Worm (Caenorhabditis elegans) whole organism, mixed stage, embryonic: ENCODE measurements around the gene nlp-68.

Source experiments
- blmp-1 ChIP-seq: fragments of 150-350 bp; optimal IDR thresholded peaks from 2 replicates; lab custom pipeline; 2014; ENCODE audit warnings: missing biosample characterization, missing genetic modification characterization
- ceh-83 ChIP-seq: fragments of 200-800 bp; sonication (Bioruptor generic); optimal IDR thresholded peaks from 2 replicates; lab custom pipeline; 2018; ENCODE audit warnings: mild to moderate bottlenecking, missing genetic modification characterization, missing compliant biosample characterization
- ces-1 ChIP-seq: fragments of 150-350 bp; optimal IDR thresholded peaks from 2 replicates; lab custom pipeline; 2014; ENCODE audit warnings: missing biosample characterization, missing genetic modification reagents, missing genetic modification characterization
- elt-3 ChIP-seq: fragments of 150-350 bp; optimal IDR thresholded peaks from 2 replicates; lab custom pipeline; 2014; ENCODE audit warnings: missing biosample characterization, missing genetic modification characterization
- lin-13 ChIP-seq: fragments of 150-350 bp; optimal IDR thresholded peaks from 2 replicates; lab custom pipeline; 2014; ENCODE audit warnings: missing biosample characterization, missing genetic modification characterization
- lin-32 ChIP-seq: fragments of 200-800 bp; sonication (Bioruptor generic); optimal IDR thresholded peaks from 2 replicates; lab custom pipeline; 2018; ENCODE audit warnings: mild to moderate bottlenecking, missing genetic modification characterization, missing compliant biosample characterization
- mab-5 ChIP-seq: fragments of 150-350 bp; optimal IDR thresholded peaks from 2 replicates; lab custom pipeline; 2014; ENCODE audit warnings: missing biosample characterization, missing genetic modification characterization
- mep-1 ChIP-seq: fragments of 150-350 bp; optimal IDR thresholded peaks from 2 replicates; lab custom pipeline; 2017; ENCODE audit warnings: missing biosample characterization, missing genetic modification reagents, missing genetic modification characterization, inconsistent platforms
- nhr-28 ChIP-seq: fragments of 150-350 bp; optimal IDR thresholded peaks from 2 replicates; lab custom pipeline; 2014; ENCODE audit warnings: missing biosample characterization, missing genetic modification characterization
- nhr-76 ChIP-seq: sonication (generic microtip); optimal IDR thresholded peaks from 2 replicates; lab custom pipeline; 2017; ENCODE audit warnings: missing biosample characterization, missing genetic modification characterization
- pha-4 ChIP-seq: fragments of 150-350 bp; optimal IDR thresholded peaks from 2 replicates; lab custom pipeline; 2018; ENCODE audit warnings: missing biosample characterization, missing genetic modification reagents, missing genetic modification characterization
- sptf-1 ChIP-seq: sonication (generic microtip); optimal IDR thresholded peaks from 2 replicates; lab custom pipeline; 2017; ENCODE audit warnings: mild to moderate bottlenecking, missing genetic modification characterization, moderate library complexity, missing compliant biosample characterization
- unc-62 ChIP-seq: fragments of 150-350 bp; optimal IDR thresholded peaks from 2 replicates; lab custom pipeline; 2014; ENCODE audit warnings: missing biosample characterization, missing genetic modification reagents, missing genetic modification characterization
- ztf-11 ChIP-seq: fragments of 150-350 bp; optimal IDR thresholded peaks from 2 replicates; lab custom pipeline; 2014; ENCODE audit warnings: missing biosample characterization, missing genetic modification characterization

- TF ChIP-seq mab-5 (tag; lab: Kevin White, UChicago) (no peak), ceh-83 (GFP tag; lab: Kevin White, UChicago) (no peak), sptf-1 (tag; lab: Kevin White, UChicago) (no peak), blmp-1 (tag; lab: Kevin White, UChicago) (no peak), nhr-28 (no peak), nhr-76 (no peak), mep-1 (tag; lab: Kevin White, UChicago) (no peak), ces-1 (GFP tag; lab: Kevin White, UChicago) (no peak), unc-62 (no peak), elt-3 (tag; lab: Kevin White, UChicago) (no peak), lin-13 (no peak), ztf-11 (tag; lab: Kevin White, UChicago) (no peak), pha-4 (tag; lab: Kevin White, UChicago) (no peak), lin-32 (GFP tag; lab: Kevin White, UChicago) (no peak)
Measured at ce11 chrIII:10515751-10516150, 23.2 kb downstream of the nlp-68 start.
